Worm (Caenorhabditis elegans) whole organism, L4/young adult: ENCODE data around the gene drd-50.

Experiments
- W03F9.2 ChIP-seq: fragments of 150-350 bp; optimal IDR thresholded peaks from 2 replicates; lab custom pipeline; 2014; ENCODE audit warnings: missing biosample characterization, missing genetic modification characterization
- him-1 ChIP-seq: sonication (generic microtip); optimal IDR thresholded peaks from 2 replicates; lab custom pipeline; 2016; ENCODE audit warnings: missing genotype, missing genetic modification reagents, missing genetic modification characterization, missing compliant biosample characterization

DNA sequence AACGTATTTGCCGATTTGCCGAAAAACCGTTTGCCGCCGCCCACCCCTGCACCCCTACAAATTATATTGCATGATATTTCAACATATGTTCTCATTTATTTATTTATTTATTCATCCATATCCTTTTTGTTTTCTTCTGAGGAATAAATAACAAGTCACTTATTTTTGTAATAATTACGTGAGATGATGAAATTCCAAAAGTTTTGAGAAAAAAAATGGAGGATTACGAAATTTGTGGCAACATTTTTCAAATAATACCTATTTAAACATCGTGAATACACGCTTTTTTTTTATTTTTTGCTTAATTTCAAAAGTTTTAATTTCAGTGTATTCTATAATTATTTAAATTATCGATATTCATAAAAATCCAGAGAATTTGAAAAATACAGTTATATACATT is 20.6 kb upstream of the drd-50 start:
- TF ChIP-seq him-1 (tag; lab: Kevin White, UChicago) = no peak
- no peak for TF ChIP-seq W03F9.2
